Fruit fly (Drosophila melanogaster): ENCODE results near the gene TotE.

TotE gene

dm6 chr2L:19865539-19866068 lies 47.7 kb downstream of the TotE start (continued):
- TF ChIP-seq Eip74EF (GFP tag; optimal IDR thresholded peaks at IDR 0.05), result peak in 1 of 2 experiments; percentile 80
- peak; percentile 90 for TF ChIP-seq Bdp1 (GFP tag; optimal IDR thresholded peaks at IDR 0.05)
- TF ChIP-seq zfh2 (GFP tag; optimal IDR thresholded peaks at IDR 0.05), result peak; percentile 91
- peak; percentile 96 for TF ChIP-seq row (GFP tag; IDR thresholded peaks at IDR 0.05)
- peak; percentile 11; the same call in 1 of the 3 replicates for TF ChIP-seq jigr1 (GFP tag; IDR thresholded peaks at IDR 0.05)
- no peak for TF ChIP-seq CG6791 (GFP tag; IDR thresholded peaks at IDR 0.05; ENCODE audit: partially characterized antibody)
- no peak for TF ChIP-seq CG11560 (tag; IDR thresholded peaks at IDR 0.05)
- TF ChIP-seq Deaf1 (tag; optimal IDR thresholded peaks at IDR 0.05), result peak; percentile 99
- peak; percentile 78; the same call in 2 of the 3 replicates for TF ChIP-seq Mrtf (GFP tag; IDR thresholded peaks at IDR 0.05)
- TF ChIP-seq MTF-1 (GFP tag; optimal IDR thresholded peaks at IDR 0.05; ENCODE audit: borderline replicate concordance), result peak; percentile 80
- TF ChIP-seq Dek (tag; optimal IDR thresholded peaks at IDR 0.05), result peak; percentile 93
- TF ChIP-seq Hmx (GFP tag; optimal IDR thresholded peaks at IDR 0.05), result peak; percentile 72
- TF ChIP-seq eyg (GFP tag; optimal IDR thresholded peaks at IDR 0.05), result peak; percentile 88
- TF ChIP-seq CG7963 (GFP tag; IDR thresholded peaks at IDR 0.05; ENCODE audit: partially characterized antibody), result no peak
- peak; percentile 95 for TF ChIP-seq HLH3B (GFP tag; IDR thresholded peaks at IDR 0.05)
- peak; percentile 88 for TF ChIP-seq p53 (GFP tag; optimal IDR thresholded peaks at IDR 0.05)
- TF ChIP-seq dan (GFP tag; IDR thresholded peaks at IDR 0.05), result no peak; the same call in 1 of the 2 replicates
- TF ChIP-seq pfk (GFP tag; optimal IDR thresholded peaks at IDR 0.05), result no peak
- TF ChIP-seq slp2 (GFP tag; optimal IDR thresholded peaks at IDR 0.05), result peak; percentile 88
- TF ChIP-seq CG2712 (tag; optimal IDR thresholded peaks at IDR 0.05), result peak; percentile 97
- peak; percentile 94 for TF ChIP-seq CG1602 (GFP tag; optimal IDR thresholded peaks at IDR 0.05)
- peak; percentile 38 for TF ChIP-seq mirr (GFP tag; optimal IDR thresholded peaks at IDR 0.05)
- TF ChIP-seq stc (GFP tag; IDR thresholded peaks at IDR 0.05), result peak; percentile 94
- TF ChIP-seq CG15269 (tag; optimal IDR thresholded peaks at IDR 0.05), result peak; percentile 96
- no peak for TF ChIP-seq Dfd (GFP tag; optimal IDR thresholded peaks at IDR 0.05)
- TF ChIP-seq CG33213 (GFP tag; optimal IDR thresholded peaks at IDR 0.05), result peak; percentile 74
- TF ChIP-seq vnd (GFP tag; IDR thresholded peaks at IDR 0.05; ENCODE audit: partially characterized antibody), result no peak
- peak; percentile 80 for TF ChIP-seq ems (GFP tag; optimal IDR thresholded peaks at IDR 0.05)
- peak; percentile 83 for TF ChIP-seq onecut (GFP tag; IDR thresholded peaks at IDR 0.05)
- TF ChIP-seq CG13123 (GFP tag; optimal IDR thresholded peaks at IDR 0.05), result peak; percentile 91
- TF ChIP-seq cad (GFP tag; optimal IDR thresholded peaks at IDR 0.05), result no peak
- TF ChIP-seq croc (GFP tag; conservative IDR thresholded peaks at IDR 0.05), result peak; percentile 78
- TF ChIP-seq dm (GFP tag; optimal IDR thresholded peaks at IDR 0.05), result peak; percentile 87
- peak; percentile 78 for TF ChIP-seq CG5180 (GFP tag; optimal IDR thresholded peaks at IDR 0.05)
- TF ChIP-seq tx (GFP tag; optimal IDR thresholded peaks at IDR 0.05), result peak; percentile 94
- TF ChIP-seq CG34376 (GFP tag; optimal IDR thresholded peaks at IDR 0.05), result peak; percentile 39
- TF ChIP-seq fd64A (GFP tag; optimal IDR thresholded peaks at IDR 0.05), result peak; percentile 81
- TF ChIP-seq sqz (GFP tag; optimal IDR thresholded peaks at IDR 0.05), result peak; percentile 45
- peak; percentile 97 for TF ChIP-seq oc (tag; optimal IDR thresholded peaks at IDR 0.05)
- peak; percentile 72 for TF ChIP-seq CG6854 (GFP tag; optimal IDR thresholded peaks at IDR 0.05)
- TF ChIP-seq CG11247 (GFP tag; IDR thresholded peaks at IDR 0.05), result peak; percentile 86
- peak; percentile 82 for TF ChIP-seq repo (GFP tag; optimal IDR thresholded peaks at IDR 0.05)
- peak; percentile 70 for TF ChIP-seq CG6654 (GFP tag; optimal IDR thresholded peaks at IDR 0.05)
- peak; percentile 93 for TF ChIP-seq CG10979 (tag; optimal IDR thresholded peaks at IDR 0.05)
- peak; percentile 12; the same call in 1 of the 2 replicates for TF ChIP-seq CG13287 (GFP tag; IDR thresholded peaks at IDR 0.05; ENCODE audit: partially characterized antibody)
- peak; percentile 70 for TF ChIP-seq Gsc (GFP tag; IDR thresholded peaks at IDR 0.05)
- TF ChIP-seq Ets65A (GFP tag), result peak; percentile 98
- peak; percentile 92 for TF ChIP-seq CG14667 (GFP tag; IDR thresholded peaks at IDR 0.05)
- TF ChIP-seq CG12236 (GFP tag; optimal IDR thresholded peaks at IDR 0.05), result peak; percentile 96
- peak; percentile 73 for TF ChIP-seq D19A (tag; optimal IDR thresholded peaks at IDR 0.05)

Measured in whole organism, embryonic.